Fruit fly (Drosophila melanogaster) S2 (cell line): ENCODE measurements around the gene ds.

Source experiments
- CG8478 ChIP-seq: fragments of >200 bp; optimal IDR thresholded peaks from 2 replicates; lab custom pipeline; 2018
- CTCF ChIP-seq, 2 experiments: fragments of >200 bp; optimal IDR thresholded peaks; 2 replicates each; lab custom pipeline; 2018

DNA sequence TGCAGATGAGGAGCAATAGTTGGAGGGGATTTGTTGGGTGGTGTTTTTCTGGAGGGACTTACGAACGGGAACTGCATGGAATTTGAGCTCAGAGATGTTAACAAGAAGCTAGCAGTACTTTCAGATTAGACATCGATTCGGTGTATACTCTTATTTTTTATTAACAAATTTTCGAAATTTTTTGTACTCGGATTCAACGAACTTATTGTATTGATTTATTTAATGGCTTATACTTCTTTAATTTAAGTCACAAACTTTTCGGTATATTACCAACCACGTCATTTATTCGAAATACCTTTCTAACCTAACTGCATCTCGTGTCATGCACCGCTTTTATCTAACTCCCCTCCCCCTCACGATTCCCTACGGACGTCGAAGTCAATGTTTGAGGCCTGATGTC, 9.6 kb downstream of the ds start:
- TF ChIP-seq CTCF (optimal IDR thresholded peaks at IDR 0.05; lab: Kevin White, UChicago) (no peak), CG8478 (no peak)
